Worm (Caenorhabditis elegans): ENCODE results near the gene Y55F3C.9.

Gene Y55F3C.9

ce11 chrIV:756421-756820 lies 28.4 kb upstream of the Y55F3C.9 start, which contains the start of gene srt-23:
srt-23 (plus strand) TSS chrIV:756721.
- TF ChIP-seq gei-17 (GFP tag; optimal IDR thresholded peaks at IDR 0.05) (no peak), F37B4.10 (GFP tag; IDR thresholded peaks at IDR 0.05) (no peak), lin-26 (GFP tag; IDR thresholded peaks at IDR 0.05) (no peak), ekl-4 (GFP tag; IDR thresholded peaks at IDR 0.05) (no peak), hmg-20 (GFP tag; IDR thresholded peaks at IDR 0.05) (no peak), F49E8.2 (tag; optimal IDR thresholded peaks at IDR 0.05; ENCODE audit: insufficient read depth) (no peak), akir-1 (GFP tag; optimal IDR thresholded peaks at IDR 0.05) (no peak), F22D6.2 (tag; optimal IDR thresholded peaks at IDR 0.05) (no peak), F52B5.7 (tag; optimal IDR thresholded peaks at IDR 0.05) (no peak), athp-1 (tag; optimal IDR thresholded peaks at IDR 0.05) (no peak), let-526 (GFP tag; IDR thresholded peaks at IDR 0.05) (no peak), sdz-38 (tag; optimal IDR thresholded peaks at IDR 0.05) (no peak), Y53G8AR.9 (GFP tag; conservative IDR thresholded peaks at IDR 0.05) (no peak), ceh-91 (GFP tag; IDR thresholded peaks at IDR 0.05) (no peak), nhr-80 (tag; optimal IDR thresholded peaks at IDR 0.05) (no peak), ceh-40 (GFP tag; IDR thresholded peaks at IDR 0.05) (no peak), hrde-1 (tag; optimal IDR thresholded peaks at IDR 0.05; ENCODE audit: borderline replicate concordance) (no peak), aptf-2 (GFP tag; conservative IDR thresholded peaks at IDR 0.05) (no peak), die-1 (tag; optimal IDR thresholded peaks at IDR 0.05) (no peak)

ce11 chrIV:754357-754972 lies 26.5 kb upstream of the Y55F3C.9 start:
- no peak for TF ChIP-seq B0035.1 (tag; optimal IDR thresholded peaks at IDR 0.05)
- no peak for TF ChIP-seq let-607 (tag; optimal IDR thresholded peaks at IDR 0.05)
- TF ChIP-seq ztf-22 (GFP tag; optimal IDR thresholded peaks at IDR 0.05), result no peak
- TF ChIP-seq bed-2 (GFP tag; IDR thresholded peaks at IDR 0.05), result no peak
- no peak for TF ChIP-seq ztf-3 (GFP tag; optimal IDR thresholded peaks at IDR 0.05)
- TF ChIP-seq Y67H2A.10 (GFP tag; conservative IDR thresholded peaks at IDR 0.05), result no peak
- no peak for TF ChIP-seq ceh-91 (GFP tag; IDR thresholded peaks at IDR 0.05)
- TF ChIP-seq madf-8 (GFP tag; conservative IDR thresholded peaks at IDR 0.05), result no peak
- no peak for TF ChIP-seq rcor-1 (GFP tag; IDR thresholded peaks at IDR 0.05)
- TF ChIP-seq cebp-2 (GFP tag; IDR thresholded peaks at IDR 0.05), result no peak
- TF ChIP-seq Y53G8AR.9 (GFP tag; conservative IDR thresholded peaks at IDR 0.05), result no peak
- no peak for TF ChIP-seq dpff-1 (tag; optimal IDR thresholded peaks at IDR 0.05)
- TF ChIP-seq K12H6.12 (tag; optimal IDR thresholded peaks at IDR 0.05), result no peak

- TF ChIP-seq nfya-1 (tag; optimal IDR thresholded peaks at IDR 0.05; ENCODE audit: borderline replicate concordance, insufficient read depth) (no peak), F22D6.2 (tag; optimal IDR thresholded peaks at IDR 0.05) (no peak)
Observed at ce11 chrIV:749557-749956, 21.6 kb upstream of the Y55F3C.9 start.

- TF ChIP-seq zfh-2 (GFP tag; conservative IDR thresholded peaks at IDR 0.05) (peak; percentile 44; the same call in 1 of the 2 replicates), nhr-80 (tag; optimal IDR thresholded peaks at IDR 0.05) (no peak), sptf-2 (GFP tag; optimal IDR thresholded peaks at IDR 0.05) (no peak), hrde-1 (tag; optimal IDR thresholded peaks at IDR 0.05; ENCODE audit: borderline replicate concordance) (no peak), ceh-40 (GFP tag; IDR thresholded peaks at IDR 0.05) (no peak), lag-1 (GFP tag; IDR thresholded peaks at IDR 0.05) (no peak)
Observed at ce11 chrIV:746333-746732, 18.3 kb upstream of the Y55F3C.9 start.

All from whole organism, young adult.